Worm (Caenorhabditis elegans) whole organism, dauer: ENCODE data around the gene acs-11.

ENCODE experiments used
- unc-62 ChIP-seq: sonication (generic microtip); optimal IDR thresholded peaks from 2 replicates; lab custom pipeline; 2017; ENCODE audit warnings: missing biosample characterization, missing genetic modification reagents, missing genetic modification characterization

acs-11 gene

DNA sequence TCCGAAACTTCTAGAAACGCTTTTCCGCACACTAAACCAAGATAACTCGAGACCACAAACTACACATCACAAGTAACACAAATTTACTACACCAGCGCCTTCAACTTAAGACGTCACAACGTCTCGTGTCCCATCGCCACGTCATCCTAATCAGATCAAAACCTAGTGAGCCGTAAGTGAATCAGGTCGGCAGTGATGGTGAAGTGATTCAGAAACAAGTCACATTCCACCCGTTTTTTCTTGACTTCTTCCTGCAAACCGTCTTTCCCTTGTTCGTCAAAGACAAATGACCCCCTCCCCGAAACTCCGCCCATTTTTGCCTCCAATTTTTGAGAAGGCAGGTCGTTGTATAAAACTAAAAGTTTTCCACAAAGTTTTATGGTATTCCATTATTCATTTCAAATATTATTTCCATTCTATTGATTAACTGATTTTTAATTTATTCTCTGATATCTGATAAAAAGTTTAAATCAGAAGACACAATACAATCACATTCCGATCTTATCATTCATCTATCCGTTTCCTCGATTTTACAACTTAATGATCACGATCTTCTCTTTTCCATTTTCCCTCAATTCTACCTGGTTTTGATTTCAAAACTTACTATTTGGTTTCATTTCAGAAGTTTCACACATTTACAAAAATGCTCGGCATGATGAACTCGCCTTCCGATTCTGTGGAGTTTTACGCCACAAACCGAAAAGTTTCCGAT, 20.8 kb downstream of the acs-11 start, which contains the start of gene F26G1.2:
Gene F26G1.2, plus strand, starts transcription at position 508 of the 712 bp plus-strand sequence.
- TF ChIP-seq unc-62 (GFP tag; lab: Kevin White, UChicago): no peak

DNA sequence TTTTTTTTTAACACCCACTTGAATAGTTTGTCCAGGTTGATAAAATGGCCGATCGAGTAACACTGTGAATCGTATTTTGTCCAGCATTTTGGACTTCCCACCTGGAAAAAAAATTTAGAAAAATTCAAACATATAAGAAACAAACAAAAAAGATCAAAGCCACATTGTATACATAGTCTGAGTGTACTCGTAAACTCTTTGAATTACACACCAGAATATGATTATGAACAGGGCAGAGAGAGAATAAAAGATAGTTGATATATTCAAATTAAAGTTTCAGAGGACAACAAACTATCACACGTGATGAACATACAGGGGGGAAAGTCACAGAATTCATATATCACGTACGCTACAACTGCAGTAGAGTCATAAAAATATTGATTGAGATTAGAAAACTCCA, 24.3 kb downstream of the acs-11 start, which contains the start of gene ttm-2:
Gene ttm-2, minus strand, starts transcription at position 101 of the 400 bp plus-strand sequence.
- TF ChIP-seq unc-62 (GFP tag; lab: Kevin White, UChicago): no peak

DNA sequence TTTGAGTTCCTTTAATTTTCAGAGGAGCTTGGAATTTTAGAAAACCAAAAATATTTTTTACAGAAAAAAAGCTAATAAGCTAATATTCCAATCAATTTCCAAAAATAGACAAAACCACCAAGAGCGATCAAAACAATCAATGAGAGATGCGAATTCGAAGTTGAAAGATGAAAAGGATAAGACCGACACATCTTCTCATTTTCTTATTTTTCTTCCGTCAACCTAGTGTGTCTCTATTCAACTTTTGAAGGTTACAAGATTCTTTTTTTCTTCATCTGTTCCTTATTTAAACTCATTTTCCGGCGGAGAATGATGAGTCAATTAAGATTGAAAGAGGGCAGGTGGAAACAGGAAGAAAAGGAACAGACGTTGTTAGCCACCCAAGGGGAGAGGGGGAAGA, 25.7 kb downstream of the acs-11 start:
- no peak for TF ChIP-seq unc-62 (GFP tag; lab: Kevin White, UChicago)

DNA sequence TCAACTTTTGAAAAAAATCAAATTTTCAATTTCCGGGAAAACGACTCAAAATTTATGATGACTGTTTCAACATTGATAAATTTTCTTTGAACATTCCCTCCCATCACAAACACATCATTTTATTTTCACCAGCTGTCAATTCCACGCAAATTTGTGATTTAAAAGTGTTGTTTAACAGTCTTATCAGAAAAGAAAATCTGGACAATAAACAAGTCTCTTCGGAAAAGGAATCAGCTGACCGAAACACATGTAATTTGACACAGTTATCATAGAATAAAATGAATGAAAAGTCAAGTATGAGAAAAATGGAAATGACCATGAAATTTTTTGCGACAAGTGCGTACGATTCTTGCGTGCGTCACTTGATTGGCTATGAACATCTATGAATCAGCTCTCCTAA, 27.2 kb downstream of the acs-11 start:
- TF ChIP-seq unc-62 (GFP tag; lab: Kevin White, UChicago): no peak

DNA sequence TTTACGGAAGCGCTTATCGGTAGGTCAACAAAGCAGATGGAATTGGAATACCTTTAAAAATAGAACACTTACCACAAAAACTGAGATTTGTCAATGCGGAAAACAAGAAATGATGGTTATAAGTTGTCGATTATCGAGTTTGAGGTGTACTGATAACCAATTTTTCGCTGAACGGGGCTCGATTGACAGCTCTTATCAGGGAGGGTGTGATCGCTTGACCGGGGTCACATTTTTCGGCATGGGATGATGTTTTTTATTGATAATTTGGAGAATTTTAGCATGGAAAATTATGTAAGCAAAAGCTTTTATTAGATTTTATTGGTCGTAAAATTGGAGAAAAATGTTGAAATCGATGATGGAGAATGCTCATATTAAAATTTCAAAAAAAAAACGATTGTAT, 27.9 kb downstream of the acs-11 start:
- TF ChIP-seq unc-62 (GFP tag; lab: Kevin White, UChicago): no peak

DNA sequence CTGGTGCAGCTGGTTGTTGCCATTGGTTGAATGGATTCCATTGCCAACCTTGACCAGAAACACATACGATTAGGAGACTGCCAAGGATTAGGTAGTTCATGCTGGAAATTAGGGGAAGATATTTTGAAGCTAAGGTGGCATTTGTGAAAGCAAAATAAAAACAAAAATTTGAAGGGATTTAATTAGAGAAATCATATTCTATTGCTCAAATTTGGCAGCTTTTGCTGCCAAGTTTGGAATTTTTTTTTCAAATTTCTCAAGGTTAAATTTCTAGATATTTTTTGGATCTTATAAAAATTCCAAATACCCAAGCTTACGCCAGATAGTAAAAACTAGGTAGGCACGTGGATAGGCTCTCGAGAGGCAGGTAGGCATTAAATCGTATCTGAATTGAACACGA, 29.3 kb downstream of the acs-11 start, which contains the start of gene F26G1.5:
Gene F26G1.5, minus strand, starts transcription at position 101 of the 400 bp plus-strand sequence.
- TF ChIP-seq unc-62 (GFP tag; lab: Kevin White, UChicago): no peak

DNA sequence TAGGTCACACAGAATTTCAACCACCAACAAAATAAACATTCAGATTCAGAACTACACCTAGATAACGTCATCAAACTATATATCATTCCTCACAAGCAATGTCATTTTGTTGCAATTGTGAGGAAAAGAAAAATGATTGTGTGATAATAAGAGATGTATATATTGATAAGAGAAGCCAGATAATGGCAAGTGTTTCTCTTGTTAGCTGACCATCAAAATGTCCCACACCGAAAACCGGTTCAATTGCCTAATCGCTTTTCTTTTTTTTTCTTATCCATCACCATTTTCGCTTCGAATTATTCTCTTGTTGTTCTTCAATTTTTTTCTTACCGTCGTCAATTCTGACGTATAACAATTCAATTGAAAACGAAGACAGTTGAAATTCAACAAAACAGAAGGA, 30.5 kb downstream of the acs-11 start:
- no peak for TF ChIP-seq unc-62 (GFP tag; lab: Kevin White, UChicago)

DNA sequence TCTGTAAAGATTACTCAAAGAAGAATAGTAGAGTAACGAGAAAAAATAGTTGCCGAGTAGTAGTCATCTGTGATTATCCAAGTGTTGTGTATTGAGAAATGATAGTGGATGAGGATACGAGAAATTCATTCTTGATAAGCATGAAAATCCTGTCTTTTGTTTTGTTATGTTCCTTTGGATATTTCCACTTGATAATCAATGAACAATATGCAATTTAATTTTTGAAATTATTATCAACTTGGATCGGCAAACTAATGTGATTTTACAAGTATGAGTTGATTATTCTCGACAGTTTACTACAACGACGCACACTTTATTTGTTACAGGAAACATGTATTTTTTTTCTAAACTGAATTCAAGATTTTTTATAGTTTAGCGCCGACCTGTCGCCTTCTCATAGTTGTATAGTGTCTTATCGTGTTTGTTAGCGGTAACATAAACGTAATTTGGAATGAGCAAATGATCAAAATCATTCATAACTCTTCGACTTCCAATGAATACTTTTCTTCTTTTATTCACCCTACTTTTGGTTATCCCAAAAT, 32.0 kb downstream of the acs-11 start, which contains the start of the genes F26G1.9 and F26G1.10:
Gene F26G1.9, minus strand, starts transcription at position 101 of the 542 bp plus-strand sequence.
Gene F26G1.10, plus strand, starts transcription at position 492 of the 542 bp plus-strand sequence.
- no peak for TF ChIP-seq unc-62 (GFP tag; lab: Kevin White, UChicago)

DNA sequence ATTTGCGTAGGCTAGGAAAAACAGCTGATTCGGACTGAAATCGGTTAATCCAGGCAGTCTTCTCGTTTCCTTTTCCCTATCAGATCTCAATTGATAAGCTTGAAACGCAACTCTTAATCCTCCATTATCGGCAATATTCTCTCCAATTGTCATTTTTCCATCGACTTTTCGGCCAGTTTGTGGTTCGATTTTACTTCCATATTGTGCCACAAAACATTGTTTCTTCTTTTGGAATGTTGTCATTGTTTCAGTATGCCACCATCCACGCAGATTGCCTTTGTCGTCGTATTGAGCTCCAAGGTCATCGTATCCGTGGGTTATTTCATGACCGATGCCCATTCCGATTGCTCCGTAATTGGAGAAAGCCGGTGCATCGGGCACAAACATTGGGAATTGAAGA, 33.9 kb downstream of the acs-11 start:
- no peak for TF ChIP-seq unc-62 (GFP tag; lab: Kevin White, UChicago)

DNA sequence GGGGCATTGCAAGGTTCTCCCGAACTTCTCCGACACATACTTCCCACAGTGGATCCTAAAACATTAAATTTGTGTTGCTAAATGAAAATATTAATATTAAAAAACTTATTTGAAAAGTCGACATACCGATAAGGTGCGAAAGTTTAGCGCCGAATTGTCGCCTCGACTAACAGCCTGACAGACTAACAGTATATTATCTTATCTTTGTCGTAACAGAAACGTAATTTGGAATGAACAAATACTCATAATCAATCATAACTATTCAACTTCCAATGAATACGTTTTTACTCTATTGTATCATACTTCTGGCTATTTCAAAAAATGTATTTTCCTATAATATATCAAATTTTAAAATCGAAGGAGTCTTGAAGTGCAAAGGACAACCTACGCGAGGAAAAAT, 35.0 kb downstream of the acs-11 start, which contains the start of gene F26G1.11:
Gene F26G1.11, plus strand, starts transcription at position 205 of the 400 bp plus-strand sequence.
- no peak for TF ChIP-seq unc-62 (GFP tag; lab: Kevin White, UChicago)

DNA sequence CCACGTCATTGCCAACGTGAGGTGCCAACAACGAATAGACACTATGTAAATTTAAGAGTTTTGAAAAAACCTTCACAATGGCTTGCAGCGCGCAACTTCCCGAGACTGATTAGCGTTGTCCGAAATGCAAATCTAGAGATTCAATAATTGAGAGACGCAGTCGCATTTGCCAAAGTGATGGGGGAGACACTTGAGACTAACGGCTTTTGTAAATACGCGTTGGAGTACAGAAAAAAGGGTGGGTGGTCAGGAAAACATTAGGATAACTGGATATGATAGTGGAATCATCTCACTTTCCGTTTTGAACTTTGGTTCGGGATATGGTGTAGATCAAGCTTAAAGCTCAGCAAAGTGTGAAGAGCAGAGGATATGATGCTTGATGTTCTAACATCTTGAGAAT, 37.8 kb downstream of the acs-11 start:
- TF ChIP-seq unc-62 (GFP tag; lab: Kevin White, UChicago): no peak

DNA sequence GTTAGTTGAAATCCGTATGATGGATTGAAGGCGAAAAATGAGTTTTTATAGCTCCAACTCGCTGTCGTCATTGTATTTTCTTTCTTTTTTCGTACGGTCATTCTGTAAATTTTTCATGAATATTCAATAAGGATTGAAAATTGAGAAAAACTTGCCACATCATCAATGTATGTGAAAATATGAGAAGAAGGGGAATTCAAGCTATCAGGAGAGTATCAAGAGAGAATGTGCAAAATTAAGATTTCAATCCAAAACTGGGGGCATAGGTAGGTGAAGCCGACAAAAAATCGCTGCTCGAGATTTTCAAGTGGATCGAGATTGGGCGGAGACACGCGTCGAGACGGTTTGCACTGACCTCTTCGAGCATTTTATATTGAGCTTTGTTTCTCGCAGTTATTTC, 42.5 kb downstream of the acs-11 start, which contains the start of gene nep-12:
Gene nep-12, minus strand, starts transcription at position 101 of the 400 bp plus-strand sequence.
- TF ChIP-seq unc-62 (GFP tag; lab: Kevin White, UChicago): no peak

DNA sequence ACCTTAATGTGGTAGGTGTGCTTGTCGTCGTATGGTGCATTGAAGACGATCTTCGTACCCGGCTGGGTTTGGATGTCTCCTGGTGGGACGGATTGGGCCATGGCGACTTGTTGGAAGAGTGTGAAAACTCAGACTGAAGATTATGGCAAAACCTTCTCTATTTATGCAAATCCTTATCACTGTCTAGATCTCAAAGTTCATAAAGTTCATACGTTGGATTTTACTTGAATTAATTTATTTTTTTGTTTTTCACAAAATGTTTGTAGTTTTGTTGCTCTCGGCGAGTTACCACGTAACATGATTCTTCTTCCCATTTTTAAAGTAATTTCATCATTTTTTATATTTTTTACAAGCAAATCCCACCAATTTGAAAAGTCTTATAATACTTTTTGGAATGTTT, 44.2 kb downstream of the acs-11 start, which contains the start of gene msp-3:
Gene msp-3, minus strand, starts transcription at position 101 of the 400 bp plus-strand sequence.
- TF ChIP-seq unc-62 (GFP tag; lab: Kevin White, UChicago): no peak

DNA sequence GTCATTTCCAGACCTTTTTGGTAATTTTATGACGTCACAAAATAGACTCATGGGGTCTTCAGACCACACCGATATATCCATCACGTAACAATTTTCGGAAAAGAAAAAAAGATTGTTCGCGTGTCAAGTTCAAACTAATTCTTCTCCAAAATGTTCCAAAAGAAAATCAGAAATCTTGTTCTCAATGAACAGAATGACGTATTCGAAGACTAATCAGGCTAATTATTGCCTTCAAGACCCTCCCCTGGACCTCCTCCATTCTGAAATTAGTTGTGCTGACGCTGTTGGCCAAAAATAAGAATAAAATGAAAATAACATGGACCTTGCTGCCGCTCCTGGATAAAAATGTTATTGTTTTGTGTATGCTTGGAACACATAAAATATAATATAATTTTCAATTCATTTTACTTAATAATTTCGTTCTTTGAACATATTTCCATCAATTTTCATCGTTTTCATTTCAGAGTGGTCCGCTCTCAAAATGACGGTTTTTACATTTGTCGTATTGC, 48.0 kb downstream of the acs-11 start, which contains the start of gene F26G1.15:
Gene F26G1.15, plus strand, starts transcription at position 459 of the 509 bp plus-strand sequence.
- no peak for TF ChIP-seq unc-62 (GFP tag; lab: Kevin White, UChicago)

DNA sequence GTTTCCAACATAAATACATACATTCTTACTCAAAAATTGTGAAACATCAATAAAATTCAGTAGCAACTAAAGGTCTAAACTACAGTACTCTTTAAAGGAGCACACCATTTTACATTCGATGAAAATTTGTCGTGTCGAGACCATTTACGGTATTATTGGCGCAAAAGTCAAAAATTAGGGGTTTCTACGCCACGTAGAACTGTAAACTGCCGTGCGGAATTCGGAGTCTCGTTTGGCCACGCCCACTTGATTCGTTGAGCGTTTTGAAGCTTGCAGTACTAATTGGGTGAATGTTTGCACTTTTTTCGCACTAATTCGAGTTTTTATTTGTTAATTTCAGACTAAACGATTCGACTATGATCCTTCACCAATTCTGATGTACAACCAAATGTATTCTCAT, 48.8 kb downstream of the acs-11 start:
- no peak for TF ChIP-seq unc-62 (GFP tag; lab: Kevin White, UChicago)

DNA sequence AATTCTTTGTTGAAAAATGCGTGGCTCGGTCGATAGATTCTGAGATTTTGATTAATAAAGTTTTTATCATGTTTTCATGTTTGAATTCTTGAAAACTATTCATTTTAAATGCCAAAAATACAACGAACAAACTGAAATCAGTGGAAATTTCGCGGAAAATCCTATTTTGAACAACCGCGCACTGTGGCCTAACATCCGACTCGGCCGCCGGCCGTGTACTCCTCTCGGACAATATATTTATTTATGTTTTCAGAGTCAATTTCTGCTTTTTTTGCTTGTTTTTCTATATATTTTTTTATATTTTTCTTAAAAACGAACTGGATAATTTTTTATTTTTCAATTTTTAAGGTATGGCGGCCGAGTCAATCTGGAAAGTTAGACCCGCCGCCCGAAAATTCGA, 49.3 kb downstream of the acs-11 start, which contains the start of gene F26G1.1:
Gene F26G1.1, plus strand, starts transcription at position 347 of the 400 bp plus-strand sequence.
- no peak for TF ChIP-seq unc-62 (GFP tag; lab: Kevin White, UChicago)
